Fruit fly (Drosophila melanogaster) whole organism, embryonic: ENCODE measurements around the gene Rh4.

Experiments used
- Aef1 ChIP-seq: fragments of 200-800 bp; sonication (Bioruptor generic); IDR thresholded peaks from 3 replicates; pipeline ENCODE4 v1.3.6; 2022; ENCODE audit warnings: missing biosample characterization, missing genetic modification characterization
- BEAF-32 ChIP-seq: fragments of 200-800 bp; sonication (Bioruptor generic); optimal IDR thresholded peaks from 3 replicates; lab custom pipeline; 2017; ENCODE audit warnings: missing biosample characterization, missing genetic modification characterization, mild to moderate bottlenecking, moderate library complexity, missing genetic modification reagents
- Bgb ChIP-seq: fragments of 200-800 bp; sonication (Bioruptor generic); IDR thresholded peaks from 2 replicates; pipeline ENCODE4 v1.3.6; 2022; ENCODE audit warnings: missing biosample characterization, missing genetic modification characterization; ENCODE audit not compliant: partially characterized antibody
- Blimp-1 ChIP-seq: fragments of 200-800 bp; sonication (Bioruptor generic); optimal IDR thresholded peaks from 3 replicates; lab custom pipeline; 2018; ENCODE audit warnings: missing biosample characterization, missing genetic modification characterization, mild to moderate bottlenecking, moderate library complexity, missing genetic modification reagents
- Bteb2 ChIP-seq: fragments of 200-800 bp; sonication (Bioruptor generic); optimal IDR thresholded peaks from 2 replicates; lab custom pipeline; 2016; ENCODE audit warnings: missing biosample characterization, missing genetic modification characterization
- CG1024 ChIP-seq: fragments of 200-800 bp; sonication (Bioruptor generic); IDR thresholded peaks from 2 replicates; pipeline ENCODE4 v1.3.6; 2022; ENCODE audit warnings: missing biosample characterization, missing genetic modification characterization
- CG10959 ChIP-seq: fragments of 200-800 bp; sonication (Bioruptor generic); IDR thresholded peaks from 2 replicates; pipeline ENCODE4 v1.3.6; 2022; ENCODE audit warnings: missing biosample characterization, missing genetic modification characterization
- CG12071 ChIP-seq: fragments of 200-800 bp; sonication (Bioruptor generic); optimal IDR thresholded peaks from 3 replicates; lab custom pipeline; 2018; ENCODE audit warnings: missing biosample characterization, mild to moderate bottlenecking, missing genetic modification characterization
- CG12219 ChIP-seq: fragments of 200-800 bp; sonication (Bioruptor generic); optimal IDR thresholded peaks from 3 replicates; lab custom pipeline; 2018; ENCODE audit warnings: missing biosample characterization, mild to moderate bottlenecking, missing genetic modification characterization
- CG14050 ChIP-seq: fragments of 200-800 bp; sonication (Bioruptor generic); IDR thresholded peaks from 3 replicates; pipeline ENCODE4 v1.3.6; 2022; ENCODE audit warnings: missing biosample characterization, missing genetic modification characterization
- CG1529 ChIP-seq: fragments of 200-800 bp; sonication (Bioruptor generic); optimal IDR thresholded peaks from 3 replicates; lab custom pipeline; 2018; ENCODE audit warnings: missing biosample characterization, missing genetic modification characterization
- CG15696 ChIP-seq: fragments of 200-800 bp; sonication (Bioruptor generic); optimal IDR thresholded peaks from 2 replicates; lab custom pipeline; 2019; ENCODE audit warnings: missing biosample characterization, mild to moderate bottlenecking, missing genetic modification characterization, moderate library complexity
- CG18619 ChIP-seq: fragments of 200-800 bp; sonication (Bioruptor generic); optimal IDR thresholded peaks from 3 replicates; lab custom pipeline; 2017; ENCODE audit warnings: missing biosample characterization, mild to moderate bottlenecking, missing genetic modification characterization
- CG30403 ChIP-seq: fragments of 200-800 bp; sonication (Bioruptor generic); optimal IDR thresholded peaks from 3 replicates; lab custom pipeline; 2016; ENCODE audit warnings: missing biosample characterization, missing genetic modification characterization
- CG3281 ChIP-seq: fragments of 200-800 bp; sonication (Bioruptor generic); optimal IDR thresholded peaks from 3 replicates; lab custom pipeline; 2017; ENCODE audit warnings: missing biosample characterization, mild to moderate bottlenecking, missing genetic modification characterization
- CG42726 ChIP-seq: fragments of 200-800 bp; sonication (Bioruptor generic); IDR thresholded peaks from 2 replicates; pipeline ENCODE4 v1.3.6; 2022; ENCODE audit warnings: missing biosample characterization, missing genetic modification characterization; ENCODE audit not compliant: partially characterized antibody
- CG4707 ChIP-seq: fragments of 200-800 bp; sonication (Bioruptor generic); optimal IDR thresholded peaks from 2 replicates; lab custom pipeline; 2018; ENCODE audit warnings: missing biosample characterization, mild to moderate bottlenecking, missing genetic modification characterization, moderate library complexity
- CG6654 ChIP-seq: fragments of 200-800 bp; sonication (Bioruptor generic); optimal IDR thresholded peaks from 2 replicates; lab custom pipeline; 2017; ENCODE audit warnings: missing biosample characterization, mild to moderate bottlenecking, missing genetic modification characterization
- CG6791 ChIP-seq: fragments of 200-800 bp; sonication (Bioruptor generic); IDR thresholded peaks from 3 replicates; pipeline ENCODE4 v1.3.6; 2022; ENCODE audit warnings: missing biosample characterization, missing genetic modification characterization; ENCODE audit not compliant: partially characterized antibody
- CG8478 ChIP-seq: fragments of >200 bp; optimal IDR thresholded peaks from 2 replicates; lab custom pipeline; 2018
- CG9215 ChIP-seq: fragments of 200-800 bp; sonication (Bioruptor generic); IDR thresholded peaks from 2 replicates; pipeline ENCODE4 v1.3.6; 2022; ENCODE audit warnings: missing biosample characterization, missing genetic modification characterization
- D ChIP-seq, 2 experiments: fragments of 200-800 bp in 1 of 2; fragments of >200 bp in 1 of 2; sonication (Bioruptor generic) in 1 of 2; optimal IDR thresholded peaks; 2 replicates in 1 of 2; 3 replicates in 1 of 2; lab custom pipeline; 2017; ENCODE audit warnings: mild to moderate bottlenecking in 1 of 2, missing biosample characterization in 1 of 2, missing genetic modification characterization in 1 of 2, missing genetic modification reagents in 1 of 2
- Dek ChIP-seq: fragments of 200-800 bp; sonication (Bioruptor generic); optimal IDR thresholded peaks from 3 replicates; lab custom pipeline; 2019; ENCODE audit warnings: missing biosample characterization, mild to moderate bottlenecking, missing genetic modification characterization, moderate library complexity
- Dfd ChIP-seq, 2 experiments: fragments of >200 bp; optimal IDR thresholded peaks; 2 replicates each; lab custom pipeline; 2017; ENCODE audit warnings: missing biosample characterization in 2 of 2, missing genetic modification characterization in 2 of 2
- E2f1 ChIP-seq: fragments of 200-800 bp; sonication (Bioruptor generic); IDR thresholded peaks from 2 replicates; pipeline ENCODE4 v1.3.6; 2022; ENCODE audit warnings: missing biosample characterization, missing genetic modification characterization
- E2f2 ChIP-seq: fragments of 200-800 bp; sonication (Bioruptor generic); IDR thresholded peaks from 2 replicates; pipeline ENCODE4 v1.3.6; 2022; ENCODE audit warnings: missing biosample characterization, missing genetic modification characterization
- GATAe ChIP-seq: fragments of 200-800 bp; sonication (Bioruptor generic); conservative IDR thresholded peaks from 2 replicates; pipeline ENCODE4 v1.3.6; 2022; ENCODE audit warnings: missing biosample characterization, missing genetic modification characterization
- Gsc ChIP-seq: fragments of 200-800 bp; sonication (Bioruptor generic); IDR thresholded peaks from 2 replicates; pipeline ENCODE4 v1.3.6; 2022; ENCODE audit warnings: missing biosample characterization, missing genetic modification characterization
- HLH54F ChIP-seq: fragments of 200-800 bp; sonication (Bioruptor generic); optimal IDR thresholded peaks from 3 replicates; lab custom pipeline; 2016; ENCODE audit warnings: missing biosample characterization, missing genetic modification characterization
- Lhr ChIP-seq: fragments of 200-800 bp; sonication (Bioruptor generic); optimal IDR thresholded peaks from 3 replicates; lab custom pipeline; 2017; ENCODE audit warnings: mild to moderate bottlenecking, missing biosample characterization, missing genetic modification reagents, missing genetic modification characterization
- Poxn ChIP-seq: fragments of 200-800 bp; sonication (Bioruptor generic); IDR thresholded peaks from 2 replicates; pipeline ENCODE4 v1.3.6; 2022; ENCODE audit warnings: missing biosample characterization, missing genetic modification characterization
- Ptx1 ChIP-seq: fragments of 200-800 bp; sonication (Bioruptor generic); IDR thresholded peaks from 2 replicates; pipeline ENCODE4 v1.3.6; 2022; ENCODE audit warnings: missing biosample characterization, missing genetic modification characterization
- Sin3A ChIP-seq: fragments of >200 bp; optimal IDR thresholded peaks from 2 replicates; lab custom pipeline; 2018
- TFAM ChIP-seq: fragments of 200-800 bp; sonication (Bioruptor generic); optimal IDR thresholded peaks from 2 replicates; lab custom pipeline; 2017; ENCODE audit warnings: missing biosample characterization, missing genetic modification characterization, inconsistent platforms
- br ChIP-seq: fragments of >200 bp; optimal IDR thresholded peaks from 2 replicates; lab custom pipeline; 2017
- croc ChIP-seq: fragments of 200-800 bp; sonication (Bioruptor generic); conservative IDR thresholded peaks from 3 replicates; pipeline ENCODE4 v1.3.6; 2022; ENCODE audit warnings: missing biosample characterization, missing genetic modification characterization
- dm ChIP-seq: fragments of 200-800 bp; sonication (Bioruptor generic); optimal IDR thresholded peaks from 3 replicates; lab custom pipeline; 2016; ENCODE audit warnings: missing biosample characterization, missing genetic modification characterization
- exex ChIP-seq: fragments of 200-800 bp; sonication (Bioruptor generic); optimal IDR thresholded peaks from 4 replicates; lab custom pipeline; 2018; ENCODE audit warnings: missing biosample characterization, mild to moderate bottlenecking, missing genetic modification characterization, moderate library complexity
- gce ChIP-seq: fragments of 200-800 bp; sonication (Bioruptor generic); IDR thresholded peaks from 3 replicates; pipeline ENCODE4 v1.3.6; 2022; ENCODE audit warnings: missing biosample characterization, missing genetic modification characterization
- grau ChIP-seq: fragments of 200-800 bp; optimal IDR thresholded peaks from 3 replicates; lab custom pipeline; 2019; ENCODE audit warnings: missing biosample characterization, mild to moderate bottlenecking, missing genetic modification characterization, moderate library complexity
- grn ChIP-seq: fragments of 200-800 bp; sonication (Bioruptor generic); optimal IDR thresholded peaks from 3 replicates; lab custom pipeline; 2017; ENCODE audit warnings: missing biosample characterization, missing genetic modification characterization
- gro ChIP-seq: fragments of 200-800 bp; sonication (Bioruptor generic); optimal IDR thresholded peaks from 2 replicates; lab custom pipeline; 2016; ENCODE audit warnings: missing biosample characterization, missing genetic modification characterization
- hth ChIP-seq: fragments of >200 bp; optimal IDR thresholded peaks from 2 replicates; lab custom pipeline; 2017; ENCODE audit warnings: inconsistent platforms
- inv ChIP-seq: fragments of 200-800 bp; sonication (Bioruptor generic); IDR thresholded peaks from 2 replicates; pipeline ENCODE4 v1.3.6; 2022; ENCODE audit warnings: missing biosample characterization, missing genetic modification characterization; ENCODE audit not compliant: partially characterized antibody
- ken ChIP-seq: fragments of 200-800 bp; sonication (Bioruptor generic); IDR thresholded peaks from 3 replicates; pipeline ENCODE4 v1.3.6; 2022; ENCODE audit warnings: missing biosample characterization, missing genetic modification characterization
- onecut ChIP-seq: fragments of 200-800 bp; sonication (Bioruptor generic); IDR thresholded peaks from 2 replicates; pipeline ENCODE4 v1.3.6; 2022; ENCODE audit warnings: missing biosample characterization, missing genetic modification characterization
- pfk ChIP-seq: fragments of 200-800 bp; sonication (Bioruptor generic); optimal IDR thresholded peaks from 2 replicates; lab custom pipeline; 2018; ENCODE audit warnings: missing biosample characterization, mild to moderate bottlenecking, missing genetic modification characterization, moderate library complexity
- prd ChIP-seq, 3 experiments: fragments of >200 bp in 2 of 3; fragments of 200-800 bp in 1 of 3; sonication (Bioruptor generic) in 1 of 3; optimal IDR thresholded peaks in 2 of 3; IDR thresholded peaks in 1 of 3; 2 replicates in 2 of 3; 3 replicates in 1 of 3; pipeline versions ENCODE4 v1.3.6 to Lab custom; 2017 to 2022; ENCODE audit warnings: missing biosample characterization in 1 of 3, missing genetic modification characterization in 1 of 3
- unc-4 ChIP-seq: fragments of 200-800 bp; sonication (Bioruptor generic); IDR thresholded peaks from 2 replicates; pipeline ENCODE4 v1.3.6; 2022; ENCODE audit warnings: missing biosample characterization, missing genetic modification characterization; ENCODE audit not compliant: partially characterized antibody
- vfl ChIP-seq: fragments of 200-800 bp; sonication (Bioruptor generic); optimal IDR thresholded peaks from 2 replicates; lab custom pipeline; 2016; ENCODE audit warnings: missing biosample characterization, missing genetic modification characterization

Gene Rh4

dm6 chr3L:16844920-16845573 is 17.3 kb downstream of the Rh4 start, which contains the start of the genes kud and Zcchc7 (continued):
- TF ChIP-seq GATAe (GFP tag; lab: Robert Waterston, UW) (no peak), inv (GFP tag; lab: Robert Waterston, UW) (no peak), onecut (GFP tag; lab: Robert Waterston, UW) (no peak), vfl (GFP tag; lab: Kevin White, UChicago) (peak; percentile 36), pfk (GFP tag; lab: Kevin White, UChicago) (no peak), CG8478 (no peak), unc-4 (GFP tag; lab: Robert Waterston, UW) (no peak), CG3281 (GFP tag; lab: Kevin White, UChicago) (peak; percentile 64), Sin3A (lab: Kevin White, UChicago) (peak; percentile 30), CG6791 (no peak; the same call in 2 of the 3 replicates), CG15696 (tag; lab: Kevin White, UChicago) (peak; percentile 59), Gsc (no peak), Dek (tag; lab: Kevin White, UChicago) (peak; percentile 66), E2f1 (GFP tag; lab: Robert Waterston, UW) (no peak), CG12219 (no peak), Lhr (peak; percentile 50), CG9215 (peak; percentile 32; the same call in 1 of the 2 replicates), Ptx1 (GFP tag; lab: Robert Waterston, UW) (peak; percentile 34), Aef1 (GFP tag; lab: Robert Waterston, UW) (0 out of 3 replicates have a peak, but pooled peaks have one; percentile 26), ken (GFP tag; lab: Robert Waterston, UW) (no peak), CG1529 (GFP tag; lab: Kevin White, UChicago) (no peak), prd (optimal IDR thresholded peaks at IDR 0.05; lab: Kevin White, UChicago) (no peak), prd (GFP tag; IDR thresholded peaks at IDR 0.05; lab: Robert Waterston, UW) (peak; percentile 46; the same call in 1 of the 3 replicates), Bteb2 (GFP tag; lab: Kevin White, UChicago) (peak; percentile 54), br (lab: Kevin White, UChicago) (no peak), CG4707 (GFP tag; lab: Kevin White, UChicago) (no peak), CG12071 (GFP tag; lab: Kevin White, UChicago) (no peak), Poxn (GFP tag; lab: Robert Waterston, UW) (no peak), dm (GFP tag; lab: Kevin White, UChicago) (peak; percentile 27), CG6654 (no peak), TFAM (no peak), gce (GFP tag; lab: Robert Waterston, UW) (no peak), Dfd (GFP tag; optimal IDR thresholded peaks at IDR 0.05; lab: Kevin White, UChicago) (no peak), grn (GFP tag; lab: Kevin White, UChicago) (no peak), CG42726 (GFP tag; lab: Robert Waterston, UW) (no peak), BEAF-32 (GFP tag; lab: Kevin White, UChicago) (peak; percentile 74), hth (lab: Kevin White, UChicago) (no peak), Bgb (no peak), Blimp-1 (GFP tag; lab: Kevin White, UChicago) (no peak), CG14050 (GFP tag; lab: Robert Waterston, UW) (no peak), croc (GFP tag; lab: Robert Waterston, UW) (no peak), D (optimal IDR thresholded peaks at IDR 0.05; lab: Kevin White, UChicago) (no peak), D (GFP tag; optimal IDR thresholded peaks at IDR 0.05; lab: Kevin White, UChicago) (no peak), CG18619 (GFP tag; lab: Kevin White, UChicago) (peak; percentile 49), E2f2 (GFP tag; lab: Robert Waterston, UW) (peak; percentile 27; the same call in 1 of the 2 replicates), CG10959 (GFP tag; lab: Robert Waterston, UW) (no peak), CG30403 (GFP tag; lab: Kevin White, UChicago) (peak; percentile 77), CG1024 (GFP tag; lab: Robert Waterston, UW) (no peak), HLH54F (GFP tag; lab: Kevin White, UChicago) (peak; percentile 64), gro (GFP tag; lab: Kevin White, UChicago) (peak; percentile 33), grau (peak; percentile 79), exex (no peak)
